Worm (Caenorhabditis elegans): ENCODE measurements around the gene dna-2.

Gene dna-2

ce11 chrII:11746782-11747288 lies 31.4 kb upstream of the dna-2 start (continued):
- peak; percentile 39 for TF ChIP-seq isw-1 (GFP tag; IDR thresholded peaks at IDR 0.05)
- no peak for TF ChIP-seq rnt-1 (tag; optimal IDR thresholded peaks at IDR 0.05)
- TF ChIP-seq fkh-8 (tag; optimal IDR thresholded peaks at IDR 0.05) = peak; percentile 92
- no peak for TF ChIP-seq ces-1 (GFP tag; optimal IDR thresholded peaks at IDR 0.05)
- TF ChIP-seq hpl-2 (GFP tag; optimal IDR thresholded peaks at IDR 0.05) = no peak
- TF ChIP-seq nhr-76 (tag; optimal IDR thresholded peaks at IDR 0.05) = no peak
- peak; percentile 81 for TF ChIP-seq unc-86 (tag; optimal IDR thresholded peaks at IDR 0.05)
- TF ChIP-seq alr-1 (tag; optimal IDR thresholded peaks at IDR 0.05; ENCODE audit: borderline replicate concordance) = no peak
- TF ChIP-seq nhr-11 (tag; optimal IDR thresholded peaks at IDR 0.05) = no peak
- TF ChIP-seq hlh-4 (tag; optimal IDR thresholded peaks at IDR 0.05) = no peak
- peak; percentile 0 for TF ChIP-seq F16B12.6 (tag; optimal IDR thresholded peaks at IDR 0.05)
- TF ChIP-seq mab-9 (GFP tag; IDR thresholded peaks at IDR 0.05) = peak; percentile 72
- TF ChIP-seq tlp-1 (tag; optimal IDR thresholded peaks at IDR 0.05) = no peak
- peak; percentile 74 for TF ChIP-seq pax-3 (tag; optimal IDR thresholded peaks at IDR 0.05)
- TF ChIP-seq skn-1 (tag; optimal IDR thresholded peaks at IDR 0.05) = peak; percentile 33
- no peak for TF ChIP-seq nhr-85 (tag)
- peak in 1 of 2 experiments; percentile 41 for TF ChIP-seq lin-35 (GFP tag; optimal IDR thresholded peaks at IDR 0.05)
- TF ChIP-seq lin-14 (GFP tag; optimal IDR thresholded peaks at IDR 0.05) = peak; percentile 93
- peak; percentile 89 for TF ChIP-seq ceh-8 (GFP tag; optimal IDR thresholded peaks at IDR 0.05)
- TF ChIP-seq xbp-1 (tag; optimal IDR thresholded peaks at IDR 0.05) = peak; percentile 42
- TF ChIP-seq ceh-88 (GFP tag; IDR thresholded peaks at IDR 0.05) = no peak
- TF ChIP-seq aha-1 (tag; optimal IDR thresholded peaks at IDR 0.05) = no peak
- no peak for TF ChIP-seq elt-2 (tag; optimal IDR thresholded peaks at IDR 0.05)
- peak; percentile 64 for TF ChIP-seq lin-13 (GFP tag; optimal IDR thresholded peaks at IDR 0.05)
- no peak for TF ChIP-seq zag-1 (tag; optimal IDR thresholded peaks at IDR 0.05)
- TF ChIP-seq nhr-28 (tag; optimal IDR thresholded peaks at IDR 0.05) = no peak
- no peak for TF ChIP-seq vab-15 (tag; optimal IDR thresholded peaks at IDR 0.05)

ce11 chrII:11747889-11748288 lies 30.3 kb upstream of the dna-2 start:
- TF ChIP-seq tbx-2 (tag; optimal IDR thresholded peaks at IDR 0.05) = no peak
- TF ChIP-seq F16B12.6 (tag; optimal IDR thresholded peaks at IDR 0.05) = peak; percentile 77
- TF ChIP-seq sptf-1 (tag; optimal IDR thresholded peaks at IDR 0.05) = no peak
- no peak for TF ChIP-seq nhr-20 (tag; optimal IDR thresholded peaks at IDR 0.05)
- TF ChIP-seq unc-130 (tag; optimal IDR thresholded peaks at IDR 0.05) = no peak
- TF ChIP-seq lsy-2 (tag; optimal IDR thresholded peaks at IDR 0.05) = peak; percentile 85 to 94
- no peak for TF ChIP-seq ceh-8 (GFP tag; optimal IDR thresholded peaks at IDR 0.05)
- TF ChIP-seq nhr-12 (tag; optimal IDR thresholded peaks at IDR 0.05) = no peak
- TF ChIP-seq hlh-4 (tag; optimal IDR thresholded peaks at IDR 0.05) = no peak
- TF ChIP-seq mep-1 (tag; optimal IDR thresholded peaks at IDR 0.05) = peak; percentile 29

DNA sequence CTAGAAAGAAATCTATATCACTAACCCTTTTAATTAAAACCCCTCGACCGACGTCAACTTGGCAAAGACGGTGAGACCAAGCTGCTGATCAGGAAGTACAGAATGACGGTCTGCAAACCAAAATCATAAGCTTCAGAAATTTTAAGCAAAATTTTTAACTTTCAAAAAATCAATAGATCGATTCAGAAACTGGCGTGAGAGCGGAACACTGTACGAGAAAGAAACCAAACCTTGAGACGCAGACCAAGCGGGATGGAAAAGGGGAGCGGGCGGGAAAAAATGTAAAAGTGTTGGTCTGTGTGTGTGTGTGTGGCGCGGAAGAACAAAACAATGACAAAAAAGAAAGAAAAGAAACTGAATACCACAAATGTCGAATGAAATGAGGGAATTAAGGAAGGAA lies 29.7 kb upstream of the dna-2 start, which contains the start of the genes F44E5.17 and gpb-1:
F44E5.17 (minus strand) TSS at position 101 of the 400 bp plus-strand sequence.
gpb-1 (minus strand) TSS at position 118 of the 400 bp plus-strand sequence.
- no peak for TF ChIP-seq lin-14 (GFP tag; optimal IDR thresholded peaks at IDR 0.05)
- TF ChIP-seq egl-27 (tag; optimal IDR thresholded peaks at IDR 0.05) = no peak
- TF ChIP-seq lin-13 (GFP tag; optimal IDR thresholded peaks at IDR 0.05) = no peak
- peak; percentile 46 for TF ChIP-seq blmp-1 (tag; optimal IDR thresholded peaks at IDR 0.05)
- TF ChIP-seq hlh-4 (tag; optimal IDR thresholded peaks at IDR 0.05) = no peak
- no peak for TF ChIP-seq aly-2 (tag; optimal IDR thresholded peaks at IDR 0.05)
- no peak for TF ChIP-seq ces-1 (GFP tag; optimal IDR thresholded peaks at IDR 0.05)
- TF ChIP-seq nhr-237 (tag; optimal IDR thresholded peaks at IDR 0.05) = no peak
- no peak for TF ChIP-seq efl-1 (optimal IDR thresholded peaks at IDR 0.05)
- TF ChIP-seq efl-1 (GFP tag; optimal IDR thresholded peaks at IDR 0.05 in 1 of 2) = peak in 1 of 2 experiments; percentile 27
- TF ChIP-seq hpl-2 (GFP tag; optimal IDR thresholded peaks at IDR 0.05) = no peak
- TF ChIP-seq pag-3 (tag; optimal IDR thresholded peaks at IDR 0.05; ENCODE audit: borderline replicate concordance, insufficient read depth) = no peak
- TF ChIP-seq dsc-1 (tag; optimal IDR thresholded peaks at IDR 0.05) = no peak
- TF ChIP-seq zag-1 (tag; optimal IDR thresholded peaks at IDR 0.05) = no peak
- TF ChIP-seq sup-37 (GFP tag; optimal IDR thresholded peaks at IDR 0.05) = no peak
- TF ChIP-seq nhr-84 (tag; optimal IDR thresholded peaks at IDR 0.05) = no peak
- TF ChIP-seq unc-98 (GFP tag; IDR thresholded peaks at IDR 0.05) = no peak

All from whole organism, L1 larva.